Fruit fly (Drosophila melanogaster): ENCODE data around the gene CG1637.

DNA sequence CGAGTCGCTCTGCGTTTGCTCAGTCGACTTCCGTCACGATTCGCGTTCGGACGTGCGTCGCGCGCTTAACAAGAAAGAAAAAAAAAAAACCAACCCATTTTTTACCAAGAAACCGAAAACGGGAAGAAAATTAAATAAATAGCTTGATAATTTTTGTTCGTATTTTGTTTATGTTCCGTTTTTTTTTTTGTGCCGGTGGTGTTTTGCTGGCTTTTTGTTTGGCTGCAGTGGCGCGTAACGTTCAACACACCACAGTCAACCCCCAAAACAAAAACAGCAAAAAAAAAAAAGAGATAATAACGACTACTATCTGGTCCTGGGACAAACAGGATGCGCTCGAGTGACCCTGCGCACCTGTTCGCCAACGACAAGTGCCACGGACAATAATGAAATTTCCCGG, 27.8 kb upstream of the CG1637 start, which contains the start of gene CG43901:
- TF ChIP-seq cic (GFP tag; optimal IDR thresholded peaks at IDR 0.05) (no peak), cnc (optimal IDR thresholded peaks at IDR 0.05) (no peak)
